Fruit fly (Drosophila melanogaster): Measurements from ENCODE around the gene Pde1c.

The Pde1c gene

DNA sequence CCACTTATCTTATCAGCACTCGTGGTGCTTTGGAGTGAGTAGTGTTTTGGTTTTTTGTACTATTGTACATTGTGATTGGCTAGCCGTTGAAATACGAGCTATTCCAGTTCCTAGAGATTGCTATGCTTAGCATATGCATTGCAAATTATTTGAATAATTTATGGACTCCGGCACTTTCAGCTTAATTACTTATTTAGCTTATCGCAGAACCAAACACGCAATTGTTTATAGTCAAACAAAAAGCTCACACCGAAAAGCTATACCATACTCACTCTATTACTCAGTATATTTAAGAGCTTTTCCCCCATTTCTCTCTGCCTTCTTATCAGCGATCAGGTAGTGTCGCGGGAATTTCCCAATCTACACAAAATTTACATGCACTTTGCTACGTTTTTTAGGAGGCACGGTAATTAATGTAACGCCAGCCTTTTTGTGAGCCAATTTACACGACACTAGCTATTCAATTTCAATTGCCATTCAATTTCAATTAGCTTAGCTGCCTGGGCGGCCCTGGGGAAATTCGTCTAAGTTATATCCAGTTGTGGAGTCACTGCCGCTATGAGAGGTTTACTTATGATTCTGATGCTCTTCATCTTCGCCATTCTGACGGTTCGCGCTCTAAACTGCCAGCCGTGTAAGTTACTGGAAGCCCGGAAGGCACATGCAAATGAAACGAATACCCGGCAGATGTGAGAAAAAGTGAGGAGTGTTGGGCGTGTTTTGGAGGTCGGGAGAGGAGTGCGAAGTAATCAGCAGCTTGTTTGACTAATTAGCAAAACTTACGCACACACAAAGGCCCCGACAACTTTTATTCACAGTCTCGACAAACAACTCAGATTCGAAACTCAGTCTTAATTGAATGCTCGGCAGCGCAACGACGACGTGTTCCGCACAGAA, 85.8 kb downstream of the Pde1c start, which contains the start of the genes CG44008, CG14933, CG46426 and CG42486 (continued):
- no peak for TF ChIP-seq Hey (tag; optimal IDR thresholded peaks at IDR 0.05)
- TF ChIP-seq Xbp1 (GFP tag; optimal IDR thresholded peaks at IDR 0.05), result no peak

DNA sequence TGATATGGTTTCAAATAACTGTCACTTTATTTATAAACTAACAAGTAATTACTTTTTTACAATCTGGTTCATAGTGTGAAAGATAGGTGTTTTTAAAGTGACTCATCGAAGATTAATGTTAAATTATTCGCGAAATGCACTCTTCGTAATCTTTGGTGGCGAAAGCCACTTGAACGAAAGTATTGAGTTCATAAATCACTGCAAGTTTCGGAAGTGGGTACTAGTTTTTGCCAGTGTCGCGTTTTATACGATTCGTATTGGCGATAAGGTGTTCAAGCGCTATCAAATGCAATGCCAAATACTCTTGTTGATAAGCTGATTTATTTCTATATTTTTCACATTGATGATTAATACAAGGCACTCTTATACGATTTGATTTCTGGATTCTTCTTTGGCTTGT, 86.8 kb downstream of the Pde1c start:
- TF ChIP-seq Chrac-16 (GFP tag; optimal IDR thresholded peaks at IDR 0.05) (no peak), CG11085 (GFP tag; IDR thresholded peaks at IDR 0.05) (0 out of 2 replicates have a peak, but pooled peaks have one; percentile 33), gem (tag; optimal IDR thresholded peaks at IDR 0.05) (peak; percentile 0), CG2120 (GFP tag; optimal IDR thresholded peaks at IDR 0.05) (peak; percentile 13), stc (GFP tag; IDR thresholded peaks at IDR 0.05) (no peak)

DNA sequence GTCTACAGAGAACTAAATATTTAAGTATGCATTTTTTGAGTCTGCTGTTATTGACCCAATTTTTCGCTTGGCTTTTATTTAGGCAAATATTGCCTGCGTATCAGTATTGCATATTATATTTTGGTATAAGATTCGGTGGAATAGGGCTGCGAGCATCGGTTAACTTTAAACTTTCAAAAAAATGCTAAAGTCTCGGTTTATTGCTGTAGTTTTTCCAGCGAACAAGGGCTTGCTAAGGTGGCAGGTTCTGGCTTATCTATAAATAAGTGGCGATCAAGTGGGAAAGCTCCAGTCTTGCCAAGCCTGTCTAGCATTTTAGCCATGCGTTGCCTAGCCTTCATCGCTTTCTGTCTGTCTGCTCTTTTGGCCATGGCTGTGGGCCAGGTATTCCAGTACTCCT, 88.0 kb downstream of the Pde1c start, which contains the start of gene CG31704:
Gene CG31704 (plus strand): TSS at position 301 of the 400 bp plus-strand sequence.
- no peak for TF ChIP-seq Bgb (GFP tag; IDR thresholded peaks at IDR 0.05; ENCODE audit: partially characterized antibody)
- TF ChIP-seq ase (GFP tag; IDR thresholded peaks at IDR 0.05), result 0 out of 3 replicates have a peak, but pooled peaks have one; percentile 26
- TF ChIP-seq CG2889 (GFP tag; IDR thresholded peaks at IDR 0.05), result no peak
- no peak for TF ChIP-seq exex (tag; optimal IDR thresholded peaks at IDR 0.05)

DNA sequence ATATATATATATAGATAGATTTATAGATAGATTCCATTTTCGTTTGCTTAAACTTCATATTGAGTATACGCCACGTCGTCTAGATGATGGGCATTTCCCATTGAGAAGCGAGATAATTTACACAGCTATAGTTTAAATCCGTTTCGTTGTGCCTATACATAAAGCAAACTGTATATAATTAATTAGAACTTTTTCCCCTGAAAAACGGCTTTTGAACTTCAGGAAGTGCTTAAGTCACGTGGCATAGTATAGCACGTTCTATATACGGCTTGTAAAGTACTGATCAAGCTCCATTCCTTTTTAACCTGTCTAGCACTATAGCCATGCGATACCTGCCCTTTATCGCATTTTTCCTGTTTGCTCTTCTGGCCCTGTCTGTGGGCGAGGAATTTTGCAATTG, 88.8 kb downstream of the Pde1c start, which contains the start of gene Sfp33A3:
Gene Sfp33A3 (plus strand): TSS at position 301 of the 400 bp plus-strand sequence.
- no peak for TF ChIP-seq emc (GFP tag; optimal IDR thresholded peaks at IDR 0.05)
- no peak for TF ChIP-seq CG10321 (GFP tag; IDR thresholded peaks at IDR 0.05)
- no peak for TF ChIP-seq Jarid2 (GFP tag; optimal IDR thresholded peaks at IDR 0.05)
- TF ChIP-seq CG2875 (GFP tag; optimal IDR thresholded peaks at IDR 0.05), result no peak
- TF ChIP-seq gro (GFP tag; optimal IDR thresholded peaks at IDR 0.05), result no peak
- TF ChIP-seq CG4404 (GFP tag; IDR thresholded peaks at IDR 0.05), result no peak
- TF ChIP-seq gcm (GFP tag; optimal IDR thresholded peaks at IDR 0.05), result no peak
- no peak for TF ChIP-seq chinmo (GFP tag; IDR thresholded peaks at IDR 0.05; ENCODE audit: partially characterized antibody)
- TF ChIP-seq CG12659 (GFP tag; optimal IDR thresholded peaks at IDR 0.05), result no peak
- TF ChIP-seq CG10543 (GFP tag; optimal IDR thresholded peaks at IDR 0.05), result no peak
- no peak for TF ChIP-seq CG1529 (GFP tag; optimal IDR thresholded peaks at IDR 0.05)
- TF ChIP-seq Six4 (GFP tag; optimal IDR thresholded peaks at IDR 0.05), result no peak

DNA sequence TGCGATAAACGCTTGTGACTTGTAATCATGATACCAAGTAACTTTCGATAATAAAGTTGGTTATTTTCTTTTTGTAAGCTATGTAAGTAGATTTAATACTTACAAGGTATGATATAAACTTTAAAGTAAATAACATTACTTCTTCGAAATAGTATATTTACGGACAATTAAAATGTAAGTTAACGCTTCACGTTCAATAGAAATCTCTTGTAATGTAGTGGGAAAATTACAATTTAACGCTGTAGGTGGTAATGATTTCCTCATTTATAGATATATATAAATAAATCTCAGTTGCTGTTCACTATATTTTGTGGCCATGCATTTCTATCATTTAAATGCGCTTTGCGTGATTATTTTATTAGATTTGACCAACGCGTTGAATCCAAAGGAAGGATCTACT, 91.0 kb downstream of the Pde1c start, which contains the start of gene Sfp33A2:
Gene Sfp33A2 (plus strand): TSS at position 301 of the 400 bp plus-strand sequence.
- no peak for TF ChIP-seq CG18262 (tag; optimal IDR thresholded peaks at IDR 0.05)
- TF ChIP-seq slbo (GFP tag; IDR thresholded peaks at IDR 0.05), result no peak
- TF ChIP-seq Dip2 (GFP tag; IDR thresholded peaks at IDR 0.05), result no peak
- TF ChIP-seq CG10959 (GFP tag; IDR thresholded peaks at IDR 0.05), result no peak
- no peak for TF ChIP-seq CG14667 (GFP tag; IDR thresholded peaks at IDR 0.05)
- no peak for TF ChIP-seq CG15073 (GFP tag; optimal IDR thresholded peaks at IDR 0.05)

DNA sequence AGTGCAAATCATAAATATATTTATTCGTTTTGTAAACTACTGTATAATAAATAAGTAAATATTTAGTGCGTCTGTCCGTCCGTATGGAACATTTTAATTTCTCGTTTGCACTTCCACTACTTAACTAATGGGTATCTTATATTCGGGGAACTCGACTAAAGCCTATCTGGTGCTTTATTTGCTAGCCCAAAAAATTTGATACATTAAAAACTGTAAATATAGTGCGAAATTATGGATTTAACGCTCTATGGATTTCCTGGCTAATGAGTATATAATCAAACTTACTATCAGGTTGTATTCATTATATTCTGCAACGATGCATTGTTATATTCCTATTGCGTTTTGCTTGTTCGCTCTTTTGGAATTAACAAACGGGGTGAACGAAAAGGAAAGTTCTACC, 91.4 kb downstream of the Pde1c start, which contains the start of gene Sfp33A4:
Gene Sfp33A4 (plus strand): TSS at position 301 of the 400 bp plus-strand sequence.
- TF ChIP-seq Xbp1 (GFP tag; optimal IDR thresholded peaks at IDR 0.05) (no peak), Ets65A (GFP tag) (peak; percentile 4), pzg (GFP tag; optimal IDR thresholded peaks at IDR 0.05) (no peak), kay (GFP tag; optimal IDR thresholded peaks at IDR 0.05) (no peak)
